Worm (Caenorhabditis elegans) whole organism, L1 larva: ENCODE measurements around the gene fbxa-182.

ENCODE experiments used
- F16B12.6 ChIP-seq: fragments of 150-350 bp; optimal IDR thresholded peaks from 2 replicates; lab custom pipeline; 2014; ENCODE audit warnings: missing biosample characterization, missing genetic modification characterization
- alr-1 ChIP-seq: fragments of 200-800 bp; sonication (Bioruptor generic); optimal IDR thresholded peaks from 2 replicates; lab custom pipeline; 2018; ENCODE audit warnings: borderline replicate concordance, mild to moderate bottlenecking, missing genetic modification characterization, missing compliant biosample characterization
- blmp-1 ChIP-seq: fragments of 150-350 bp; optimal IDR thresholded peaks from 2 replicates; lab custom pipeline; 2014; ENCODE audit warnings: missing biosample characterization, missing genetic modification characterization
- ceh-8 ChIP-seq: fragments of 200-800 bp; sonication (Bioruptor generic); optimal IDR thresholded peaks from 2 replicates; lab custom pipeline; 2018; ENCODE audit warnings: mild to moderate bottlenecking, missing genetic modification characterization, moderate library complexity, missing compliant biosample characterization
- ceh-88 ChIP-seq: fragments of 200-800 bp; sonication (Bioruptor generic); IDR thresholded peaks from 2 replicates; pipeline ENCODE4 v1.3.6; 2022; ENCODE audit warnings: missing genetic modification characterization, missing compliant biosample characterization
- ceh-90 ChIP-seq: sonication (generic microtip); optimal IDR thresholded peaks from 2 replicates; lab custom pipeline; 2016; ENCODE audit warnings: missing genetic modification characterization, missing compliant biosample characterization
- dpl-1 ChIP-seq, 3 experiments: fragments of 150-350 bp in 2 of 3; sonication (generic microtip) in 1 of 3; optimal IDR thresholded peaks; 2 replicates each; lab custom pipeline; 2014 to 2017; ENCODE audit warnings: missing biosample characterization in 3 of 3, missing genetic modification characterization in 3 of 3, missing genetic modification reagents in 3 of 3
- efl-1 ChIP-seq, 4 experiments: fragments of 150-350 bp; optimal IDR thresholded peaks in 3 of 4; peaks in 1 of 4; 1 replicate in 1 of 4; 2 replicates in 3 of 4; lab custom pipeline; 2014; ENCODE audit warnings: missing biosample characterization in 2 of 4, missing genetic modification characterization in 2 of 4, missing genetic modification reagents in 2 of 4
- elt-2 ChIP-seq: sonication (generic microtip); optimal IDR thresholded peaks from 2 replicates; lab custom pipeline; 2016; ENCODE audit warnings: missing genetic modification characterization, mild to moderate bottlenecking, inconsistent platforms, missing compliant biosample characterization, missing genetic modification reagents
- elt-3 ChIP-seq, 6 experiments: fragments of 150-350 bp in 1 of 6; sonication (generic microtip); optimal IDR thresholded peaks; 2 replicates each; lab custom pipeline; 2017 to 2018; ENCODE audit warnings: missing biosample characterization in 6 of 6, missing genetic modification characterization in 6 of 6, inconsistent platforms in 1 of 6
- ets-5 ChIP-seq: fragments of 200-800 bp; sonication (Bioruptor generic); IDR thresholded peaks from 2 replicates; pipeline ENCODE4 v1.3.6; 2022; ENCODE audit warnings: missing genetic modification characterization, missing compliant biosample characterization
- fkh-10 ChIP-seq: sonication (generic microtip); optimal IDR thresholded peaks from 2 replicates; lab custom pipeline; 2017; ENCODE audit warnings: missing biosample characterization, missing genetic modification reagents, missing genetic modification characterization
- fkh-8 ChIP-seq: sonication (generic microtip); optimal IDR thresholded peaks from 2 replicates; lab custom pipeline; 2016; ENCODE audit warnings: mild to moderate bottlenecking, missing genetic modification characterization, missing compliant biosample characterization
- fos-1 ChIP-seq: fragments of 150-350 bp; optimal IDR thresholded peaks from 2 replicates; lab custom pipeline; 2014; ENCODE audit warnings: missing biosample characterization, missing genetic modification characterization
- lin-14 ChIP-seq: fragments of 200-800 bp; sonication (Bioruptor generic); optimal IDR thresholded peaks from 2 replicates; lab custom pipeline; 2018; ENCODE audit warnings: mild to moderate bottlenecking, missing genetic modification characterization, moderate library complexity, missing compliant biosample characterization
- lin-35 ChIP-seq, 2 experiments: fragments of 150-350 bp; optimal IDR thresholded peaks; 2 replicates each; lab custom pipeline; 2014; ENCODE audit warnings: missing biosample characterization in 2 of 2, missing genetic modification characterization in 2 of 2, missing genetic modification reagents in 2 of 2
- lin-39 ChIP-seq: fragments of 150-350 bp; optimal IDR thresholded peaks from 2 replicates; lab custom pipeline; 2014; ENCODE audit warnings: missing biosample characterization, missing genetic modification reagents, missing genetic modification characterization
- lsy-2 ChIP-seq, 2 experiments: fragments of 150-350 bp; optimal IDR thresholded peaks; 2 replicates each; lab custom pipeline; 2014; ENCODE audit warnings: missing biosample characterization in 2 of 2, missing genetic modification characterization in 2 of 2
- mab-9 ChIP-seq: fragments of 200-800 bp; sonication (Bioruptor generic); IDR thresholded peaks from 2 replicates; pipeline ENCODE4 v1.3.6; 2022; ENCODE audit warnings: missing genetic modification reagents, missing genetic modification characterization, missing compliant biosample characterization
- mdl-1 ChIP-seq, 2 experiments: fragments of 150-350 bp; optimal IDR thresholded peaks; 2 replicates each; lab custom pipeline; 2014 to 2017; ENCODE audit warnings: missing biosample characterization in 2 of 2, missing genetic modification characterization in 2 of 2, inconsistent platforms in 1 of 2
- mep-1 ChIP-seq: fragments of 150-350 bp; optimal IDR thresholded peaks from 2 replicates; lab custom pipeline; 2014; ENCODE audit warnings: missing biosample characterization, missing genetic modification characterization
- nhr-19 ChIP-seq: fragments of 200-800 bp; sonication (Bioruptor generic); conservative IDR thresholded peaks from 2 replicates; pipeline ENCODE4 v1.3.6; 2022; ENCODE audit warnings: missing genetic modification characterization, missing compliant biosample characterization
- nhr-20 ChIP-seq: sonication (generic microtip); optimal IDR thresholded peaks from 2 replicates; lab custom pipeline; 2016; ENCODE audit warnings: mild to moderate bottlenecking, missing genetic modification characterization, missing compliant biosample characterization
- nhr-237 ChIP-seq: fragments of 150-350 bp; optimal IDR thresholded peaks from 2 replicates; lab custom pipeline; 2014; ENCODE audit warnings: missing biosample characterization, missing genetic modification characterization
- nhr-71 ChIP-seq: sonication (generic microtip); optimal IDR thresholded peaks from 2 replicates; lab custom pipeline; 2016; ENCODE audit warnings: mild to moderate bottlenecking, missing genetic modification characterization, moderate library complexity, missing compliant biosample characterization
- nhr-77 ChIP-seq: fragments of 150-350 bp; optimal IDR thresholded peaks from 2 replicates; lab custom pipeline; 2014; ENCODE audit warnings: missing biosample characterization, missing genetic modification characterization
- nhr-85 ChIP-seq: sonication (generic microtip); peaks from one replicate; lab custom pipeline; 2016; ENCODE audit warnings: missing genetic modification characterization, inconsistent platforms, missing compliant biosample characterization
- pax-3 ChIP-seq: fragments of 200-800 bp; sonication (Bioruptor generic); optimal IDR thresholded peaks from 2 replicates; lab custom pipeline; 2018; ENCODE audit warnings: mild to moderate bottlenecking, missing genetic modification characterization, moderate library complexity, missing compliant biosample characterization
- rnt-1 ChIP-seq: sonication (generic microtip); optimal IDR thresholded peaks from 2 replicates; lab custom pipeline; 2016; ENCODE audit warnings: mild to moderate bottlenecking, missing genetic modification characterization, moderate library complexity, missing compliant biosample characterization
- snu-23 ChIP-seq: sonication (generic microtip); optimal IDR thresholded peaks from 2 replicates; lab custom pipeline; 2016; ENCODE audit warnings: missing genetic modification characterization, missing compliant biosample characterization
- sptf-1 ChIP-seq: fragments of 150-350 bp; optimal IDR thresholded peaks from 2 replicates; lab custom pipeline; 2014; ENCODE audit warnings: missing biosample characterization, missing genetic modification characterization
- swsn-7 ChIP-seq: sonication (generic microtip); optimal IDR thresholded peaks from 2 replicates; lab custom pipeline; 2016; ENCODE audit warnings: missing genetic modification characterization, missing compliant biosample characterization
- tbx-2 ChIP-seq: sonication (generic microtip); optimal IDR thresholded peaks from 2 replicates; lab custom pipeline; 2016; ENCODE audit warnings: missing genetic modification characterization, missing compliant biosample characterization
- unc-62 ChIP-seq: fragments of 150-350 bp; optimal IDR thresholded peaks from 2 replicates; lab custom pipeline; 2014; ENCODE audit warnings: missing biosample characterization, missing genetic modification reagents, missing genetic modification characterization
- zip-4 ChIP-seq: fragments of 200-800 bp; sonication (Bioruptor generic); optimal IDR thresholded peaks from 2 replicates; lab custom pipeline; 2018; ENCODE audit warnings: mild to moderate bottlenecking, missing genetic modification characterization, moderate library complexity, missing compliant biosample characterization
- ztf-4 ChIP-seq: fragments of 150-350 bp; optimal IDR thresholded peaks from 2 replicates; lab custom pipeline; 2014; ENCODE audit warnings: missing biosample characterization, missing genetic modification characterization

The fbxa-182 gene

DNA sequence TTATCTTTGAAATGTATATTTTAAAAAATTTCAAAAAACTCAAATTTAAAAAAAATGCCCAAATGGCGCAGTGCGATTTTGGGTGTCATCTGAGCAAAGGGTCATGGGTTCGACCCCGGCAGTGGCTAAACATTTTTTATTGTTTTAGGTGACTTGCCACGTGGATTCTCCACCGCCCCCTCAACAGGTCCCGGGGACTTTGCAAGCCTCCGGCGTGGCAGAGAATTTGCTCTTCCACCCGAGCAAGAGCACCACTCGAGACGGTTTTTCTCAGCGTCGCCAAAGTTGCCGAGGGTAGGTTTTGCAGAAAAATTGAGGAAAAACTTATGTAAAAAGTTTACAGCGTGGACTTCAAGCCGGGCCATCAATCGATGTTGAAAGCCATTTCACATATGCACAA lies 32.6 kb upstream of the fbxa-182 start:
- TF ChIP-seq nhr-77 (tag; lab: Kevin White, UChicago) (no peak), elt-3 (tag; optimal IDR thresholded peaks at IDR 0.05; lab: Kevin White, UChicago) (no peak), ceh-90 (tag; lab: Kevin White, UChicago) (no peak), efl-1 (optimal IDR thresholded peaks at IDR 0.05; lab: Kevin White, UChicago) (no peak), efl-1 (GFP tag; optimal IDR thresholded peaks at IDR 0.05 in 1 of 2; lab: Kevin White, UChicago) (peak in 1 of 2 experiments; percentile 7)

DNA sequence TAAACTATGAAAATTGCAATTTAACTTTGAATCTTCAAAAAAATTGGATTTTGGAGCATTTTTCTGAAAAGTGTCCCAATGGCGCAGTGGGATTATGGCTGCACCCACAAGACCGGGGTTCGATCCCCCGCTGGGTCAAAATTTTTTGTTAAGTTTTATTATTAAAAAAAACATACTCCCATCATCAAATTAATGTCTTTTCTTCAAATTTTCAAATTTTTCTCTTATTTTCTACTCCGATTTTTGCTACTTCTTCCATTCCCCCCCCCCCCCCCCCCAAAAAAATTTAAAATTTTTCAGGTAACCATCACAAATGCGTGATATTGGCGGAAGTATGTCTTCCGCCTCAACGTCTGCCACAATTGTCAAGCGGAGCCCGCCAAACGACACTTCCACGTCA lies 30.4 kb upstream of the fbxa-182 start, which contains the start of gene vab-19:
Gene vab-19, plus strand, starts transcription at position 301 of the 400 bp plus-strand sequence.
- no peak for TF ChIP-seq nhr-19
- no peak for TF ChIP-seq ceh-88
- TF ChIP-seq F16B12.6 (tag; lab: Kevin White, UChicago) = no peak
- no peak for TF ChIP-seq nhr-237 (tag; lab: Kevin White, UChicago)
- TF ChIP-seq blmp-1 (tag; lab: Kevin White, UChicago) = no peak
- TF ChIP-seq rnt-1 (tag; lab: Kevin White, UChicago) = no peak
- no peak for TF ChIP-seq sptf-1 (tag; lab: Kevin White, UChicago)
- TF ChIP-seq alr-1 (tag; lab: Kevin White, UChicago) = no peak
- TF ChIP-seq ets-5 (GFP tag; lab: Robert Waterston, UW) = no peak
- no peak for TF ChIP-seq fkh-10 (GFP tag; lab: Kevin White, UChicago)
- no peak for TF ChIP-seq lin-39 (tag; lab: Kevin White, UChicago)
- no peak for TF ChIP-seq mab-9
- no peak for TF ChIP-seq ceh-8 (GFP tag; lab: Kevin White, UChicago)
- TF ChIP-seq swsn-7 (tag; lab: Kevin White, UChicago) = no peak
- no peak for TF ChIP-seq fkh-8 (tag; lab: Kevin White, UChicago)
- TF ChIP-seq pax-3 = no peak

DNA sequence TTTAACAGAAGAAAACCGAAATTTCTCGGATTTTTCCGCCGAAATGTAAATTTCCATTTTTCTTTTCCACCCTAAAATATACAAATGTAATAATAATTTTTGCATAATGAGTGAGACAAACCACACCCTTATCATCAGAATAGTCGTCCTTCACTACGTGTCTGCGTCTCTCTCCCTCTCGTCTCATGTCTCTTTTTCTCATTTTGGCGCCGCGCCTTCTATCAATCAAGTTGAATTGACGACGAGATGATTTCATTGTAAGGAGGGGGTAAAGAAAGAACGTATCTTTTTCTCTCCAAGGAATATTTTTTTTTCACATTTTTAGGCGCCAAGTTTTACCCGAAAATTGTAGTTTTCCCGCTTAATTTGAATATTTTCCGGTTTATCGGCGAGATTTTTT lies 29.7 kb upstream of the fbxa-182 start:
- TF ChIP-seq lsy-2 (tag; optimal IDR thresholded peaks at IDR 0.05; lab: Kevin White, UChicago) = peak in 1 of 2 experiments; percentile 15
- peak; percentile 70 for TF ChIP-seq lin-14 (GFP tag; lab: Kevin White, UChicago)
- peak; percentile 20 for TF ChIP-seq fos-1
- TF ChIP-seq zip-4 (GFP tag; lab: Kevin White, UChicago) = no peak
- TF ChIP-seq nhr-85 (tag; lab: Kevin White, UChicago) = peak; percentile 81
- no peak for TF ChIP-seq lin-39 (tag; lab: Kevin White, UChicago)
- peak in 2 of 3 experiments; percentile 20 to 21 for TF ChIP-seq dpl-1 (GFP tag; optimal IDR thresholded peaks at IDR 0.05; lab: Kevin White, UChicago)
- peak; percentile 54 for TF ChIP-seq nhr-20 (tag; lab: Kevin White, UChicago)
- peak; percentile 40 for TF ChIP-seq snu-23 (GFP tag; lab: Kevin White, UChicago)
- TF ChIP-seq ceh-8 (GFP tag; lab: Kevin White, UChicago) = no peak
- TF ChIP-seq nhr-71 = peak; percentile 37
- peak; percentile 19 for TF ChIP-seq tbx-2 (tag; lab: Kevin White, UChicago)
- peak in 1 of 6 experiments; percentile 34 for TF ChIP-seq elt-3 (tag; optimal IDR thresholded peaks at IDR 0.05; lab: Kevin White, UChicago)
- TF ChIP-seq ztf-4 (tag; lab: Kevin White, UChicago) = no peak
- no peak for TF ChIP-seq ceh-90 (tag; lab: Kevin White, UChicago)
- peak; percentile 75 for TF ChIP-seq blmp-1 (tag; lab: Kevin White, UChicago)
- peak in 1 of 2 experiments; percentile 20 for TF ChIP-seq efl-1 (optimal IDR thresholded peaks at IDR 0.05; lab: Kevin White, UChicago)
- peak in 1 of 2 experiments; percentile 92 for TF ChIP-seq efl-1 (GFP tag; optimal IDR thresholded peaks at IDR 0.05 in 1 of 2; lab: Kevin White, UChicago)
- TF ChIP-seq nhr-19 = 0 out of 2 replicates have a peak, but pooled peaks have one; percentile 3
- peak; percentile 12 for TF ChIP-seq elt-2 (tag; lab: Kevin White, UChicago)
- peak; percentile 47 for TF ChIP-seq mep-1 (tag; lab: Kevin White, UChicago)
- peak in 1 of 2 experiments; percentile 8 for TF ChIP-seq mdl-1 (tag; optimal IDR thresholded peaks at IDR 0.05; lab: Kevin White, UChicago)
- TF ChIP-seq lin-35 (GFP tag; optimal IDR thresholded peaks at IDR 0.05; lab: Kevin White, UChicago) = peak in 1 of 2 experiments; percentile 53
- TF ChIP-seq unc-62 (GFP tag; lab: Kevin White, UChicago) = no peak
